Worm (Caenorhabditis elegans): Measurements from ENCODE around the gene T13C2.2.

Gene T13C2.2

ce11 chrII:6846723-6847122 is 54.7 kb downstream of the T13C2.2 start:
- TF ChIP-seq lsy-2 (tag; optimal IDR thresholded peaks at IDR 0.05) = no peak
- TF ChIP-seq ceh-83 (GFP tag; optimal IDR thresholded peaks at IDR 0.05) = peak; percentile 33
- TF ChIP-seq lin-32 (GFP tag; optimal IDR thresholded peaks at IDR 0.05) = peak; percentile 13
- TF ChIP-seq M03D4.4 (tag; optimal IDR thresholded peaks at IDR 0.05) = no peak

- no peak for TF ChIP-seq ham-2 (GFP tag; optimal IDR thresholded peaks at IDR 0.05)
- TF ChIP-seq unc-39 (tag; optimal IDR thresholded peaks at IDR 0.05) = no peak
- TF ChIP-seq sem-2 (GFP tag; optimal IDR thresholded peaks at IDR 0.05) = no peak
- TF ChIP-seq drap-1 (GFP tag; optimal IDR thresholded peaks at IDR 0.05) = no peak
- no peak for TF ChIP-seq ceh-39 (tag; optimal IDR thresholded peaks at IDR 0.05)
- no peak for TF ChIP-seq hlh-1 (tag; optimal IDR thresholded peaks at IDR 0.05)
- no peak for TF ChIP-seq elt-3 (tag; optimal IDR thresholded peaks at IDR 0.05)
- no peak for TF ChIP-seq lin-32 (GFP tag; optimal IDR thresholded peaks at IDR 0.05)
- TF ChIP-seq unc-120 (tag; optimal IDR thresholded peaks at IDR 0.05; ENCODE audit: poor library complexity, severe bottlenecking) = no peak
- TF ChIP-seq lin-13 (tag; optimal IDR thresholded peaks at IDR 0.05) = no peak
- TF ChIP-seq blmp-1 (tag; optimal IDR thresholded peaks at IDR 0.05) = peak; percentile 46
- no peak for TF ChIP-seq ceh-43 (GFP tag; optimal IDR thresholded peaks at IDR 0.05)
- TF ChIP-seq mab-5 (tag; optimal IDR thresholded peaks at IDR 0.05) = peak; percentile 12
- no peak for TF ChIP-seq nhr-12 (tag; optimal IDR thresholded peaks at IDR 0.05)
- no peak for TF ChIP-seq zip-8 (tag; optimal IDR thresholded peaks at IDR 0.05)
- TF ChIP-seq nhr-2 (tag; optimal IDR thresholded peaks at IDR 0.05) = peak; percentile 11
- TF ChIP-seq unc-62 (GFP tag; optimal IDR thresholded peaks at IDR 0.05) = peak; percentile 87
- no peak for TF ChIP-seq snpc-4 (tag; optimal IDR thresholded peaks at IDR 0.05)
- TF ChIP-seq nhr-237 (tag; optimal IDR thresholded peaks at IDR 0.05) = no peak
- TF ChIP-seq bed-3 (GFP tag; optimal IDR thresholded peaks at IDR 0.05) = no peak
- TF ChIP-seq sptf-1 (tag; optimal IDR thresholded peaks at IDR 0.05) = no peak
- TF ChIP-seq M03D4.4 (tag; optimal IDR thresholded peaks at IDR 0.05) = no peak
- TF ChIP-seq cnd-1 (tag; optimal IDR thresholded peaks at IDR 0.05) = no peak
- TF ChIP-seq ceh-83 (GFP tag; optimal IDR thresholded peaks at IDR 0.05) = no peak
- TF ChIP-seq flh-1 (GFP tag; optimal IDR thresholded peaks at IDR 0.05) = no peak
- TF ChIP-seq nhr-28 (tag; optimal IDR thresholded peaks at IDR 0.05) = no peak
- TF ChIP-seq pha-4 (tag; optimal IDR thresholded peaks at IDR 0.05) = no peak
- peak; percentile 3 for TF ChIP-seq lsy-2 (tag; optimal IDR thresholded peaks at IDR 0.05)
- TF ChIP-seq ces-1 (GFP tag; optimal IDR thresholded peaks at IDR 0.05) = peak; percentile 39
Observed at ce11 chrII:6847917-6848379, 56.0 kb downstream of the T13C2.2 start, which contains the start of gene tbc-6. tbc-6 (plus strand) TSS chrII:6848124.

Measured in whole organism, mixed stage, embryonic.